Fruit fly (Drosophila melanogaster) S2 (cell line): ENCODE measurements around the gene CG9577.

Experiments used
- CG8478 ChIP-seq: fragments of >200 bp; optimal IDR thresholded peaks from 2 replicates; lab custom pipeline; 2018
- CTCF ChIP-seq, 2 experiments: fragments of >200 bp; optimal IDR thresholded peaks; 2 replicates each; lab custom pipeline; 2018

dm6 chrX:20158491-20158890 lies 8.0 kb upstream of the CG9577 start:
- no peak for TF ChIP-seq CTCF (optimal IDR thresholded peaks at IDR 0.05; lab: Kevin White, UChicago)
- TF ChIP-seq CG8478 (lab: Kevin White, UChicago), result no peak
